Worm (Caenorhabditis elegans): ENCODE results near the gene glb-17.

DNA sequence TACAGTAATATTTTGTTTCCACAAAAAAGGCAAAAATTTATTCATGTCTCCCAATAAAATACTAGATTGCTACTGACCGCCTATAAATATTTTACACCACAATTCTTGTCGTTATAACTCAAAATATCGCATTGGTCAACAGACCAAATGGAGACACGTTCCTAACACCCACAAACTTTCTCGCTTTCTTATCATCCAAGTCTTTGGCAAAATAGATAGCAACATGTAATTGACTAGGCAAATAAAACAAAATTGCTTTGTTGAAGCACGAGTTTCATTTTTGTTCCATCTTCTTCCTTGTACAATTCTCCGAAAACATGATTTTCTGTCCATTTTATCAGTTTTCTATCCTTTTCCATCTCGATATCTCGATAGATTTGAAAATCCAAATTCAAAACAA lies 25.8 kb upstream of the glb-17 start:
- TF ChIP-seq blmp-1 (tag; optimal IDR thresholded peaks at IDR 0.05), result peak; percentile 16
- no peak for TF ChIP-seq unc-62 (GFP tag; optimal IDR thresholded peaks at IDR 0.05)
- no peak for TF ChIP-seq hlh-17 (GFP tag; optimal IDR thresholded peaks at IDR 0.05; ENCODE audit: borderline replicate concordance)
